Worm (Caenorhabditis elegans) whole organism, late embryonic: Measurements from ENCODE around the gene T05C1.1.

ENCODE experiments used
- ceh-14 ChIP-seq: sonication (generic microtip); optimal IDR thresholded peaks from 2 replicates; lab custom pipeline; 2016; ENCODE audit warnings: missing genotype, missing genetic modification characterization, missing compliant biosample characterization
- ceh-22 ChIP-seq: sonication (generic microtip); optimal IDR thresholded peaks from 2 replicates; lab custom pipeline; 2017; ENCODE audit warnings: missing biosample characterization, missing genetic modification characterization
- fkh-6 ChIP-seq: sonication (generic microtip); optimal IDR thresholded peaks from 2 replicates; lab custom pipeline; 2016; ENCODE audit warnings: missing genetic modification characterization, missing compliant biosample characterization
- nhr-11 ChIP-seq: fragments of 150-350 bp; optimal IDR thresholded peaks from 2 replicates; lab custom pipeline; 2014; ENCODE audit warnings: missing biosample characterization, missing genetic modification characterization
- pha-4 ChIP-seq: fragments of 150-350 bp; optimal IDR thresholded peaks from 2 replicates; lab custom pipeline; 2018; ENCODE audit warnings: missing biosample characterization, missing genetic modification reagents, missing genetic modification characterization
- pqm-1 ChIP-seq: sonication (generic microtip); optimal IDR thresholded peaks from 2 replicates; lab custom pipeline; 2016; ENCODE audit warnings: missing genetic modification characterization, missing compliant biosample characterization

DNA sequence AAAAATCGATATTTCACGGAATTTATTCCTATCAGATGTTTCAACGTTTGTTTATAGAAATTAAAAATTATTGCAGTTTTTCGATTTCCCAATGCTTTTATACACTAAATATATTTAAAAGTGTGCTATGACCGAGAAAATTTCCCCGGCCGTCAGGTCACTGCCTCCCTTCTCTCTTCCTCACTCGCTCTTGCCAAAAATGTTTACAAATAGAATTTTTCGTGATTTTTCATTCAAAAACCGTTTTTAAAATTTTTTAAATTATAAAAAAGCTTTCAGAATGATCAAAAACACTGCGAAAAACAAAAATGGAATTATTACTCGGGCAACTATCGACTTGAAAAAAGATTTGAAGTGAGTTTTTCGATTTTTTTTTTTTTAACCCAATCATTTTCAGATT lies 17.6 kb upstream of the T05C1.1 start, which contains the start of the genes T12C9.7 and vps-18:
- TF ChIP-seq ceh-22 (tag; lab: Kevin White, UChicago) = no peak
- TF ChIP-seq pqm-1 (tag; lab: Kevin White, UChicago) = no peak
- TF ChIP-seq nhr-11 = no peak
- no peak for TF ChIP-seq pha-4 (tag; lab: Kevin White, UChicago)
- TF ChIP-seq fkh-6 (tag; lab: Kevin White, UChicago) = no peak
- no peak for TF ChIP-seq ceh-14 (tag; lab: Kevin White, UChicago)
